Worm (Caenorhabditis elegans) whole organism, L3 larva: ENCODE results near the gene R107.2.
A peak's percentile ranks its signal among the peaks of the same experiment; 100 is the strongest.

Source experiments
- aly-2 ChIP-seq: fragments of 150-350 bp; optimal IDR thresholded peaks from 2 replicates; lab custom pipeline; 2014; ENCODE audit warnings: missing biosample characterization, missing genetic modification characterization
- elt-1 ChIP-seq: fragments of 150-350 bp; optimal IDR thresholded peaks from 2 replicates; lab custom pipeline; 2014; ENCODE audit warnings: missing biosample characterization, missing genetic modification characterization
- fkh-10 ChIP-seq: sonication (generic microtip); optimal IDR thresholded peaks from 2 replicates; lab custom pipeline; 2017; ENCODE audit warnings: missing biosample characterization, missing genetic modification reagents, missing genetic modification characterization
- jun-1 ChIP-seq: fragments of 150-350 bp; optimal IDR thresholded peaks from 2 replicates; lab custom pipeline; 2014; ENCODE audit warnings: missing biosample characterization, missing genetic modification reagents, missing genetic modification characterization
- mdl-1 ChIP-seq: fragments of 150-350 bp; optimal IDR thresholded peaks from 2 replicates; lab custom pipeline; 2014; ENCODE audit warnings: missing biosample characterization, missing genetic modification characterization
- nfya-1 ChIP-seq: sonication (generic microtip); optimal IDR thresholded peaks from 2 replicates; lab custom pipeline; 2017; ENCODE audit warnings: missing genetic modification characterization, mild to moderate bottlenecking, missing compliant biosample characterization, antibody characterized with exemption, moderate library complexity; ENCODE audit not compliant: insufficient read depth
- nhr-11 ChIP-seq: fragments of 150-350 bp; optimal IDR thresholded peaks from 2 replicates; lab custom pipeline; 2014; ENCODE audit warnings: missing biosample characterization, missing genetic modification characterization
- nhr-237 ChIP-seq: fragments of 150-350 bp; optimal IDR thresholded peaks from 2 replicates; lab custom pipeline; 2014; ENCODE audit warnings: missing biosample characterization, missing genetic modification characterization
- nhr-76 ChIP-seq: fragments of 150-350 bp; sonication (generic microtip); optimal IDR thresholded peaks from 5 replicates; lab custom pipeline; 2014; ENCODE audit warnings: missing biosample characterization, missing genetic modification characterization
- unc-39 ChIP-seq: sonication (generic microtip); optimal IDR thresholded peaks from 4 replicates; lab custom pipeline; 2017; ENCODE audit warnings: missing biosample characterization, missing genetic modification characterization
- unc-62 ChIP-seq: fragments of 150-350 bp; sonication (generic microtip); optimal IDR thresholded peaks from 4 replicates; lab custom pipeline; 2014; ENCODE audit warnings: missing biosample characterization, missing genetic modification reagents, missing genetic modification characterization
- zag-1 ChIP-seq: fragments of 150-350 bp; optimal IDR thresholded peaks from 2 replicates; lab custom pipeline; 2014; ENCODE audit warnings: missing biosample characterization, missing genetic modification characterization
- ztf-11 ChIP-seq: fragments of 150-350 bp; optimal IDR thresholded peaks from 2 replicates; lab custom pipeline; 2014; ENCODE audit warnings: missing biosample characterization, missing genetic modification characterization
- ztf-4 ChIP-seq: fragments of 150-350 bp; optimal IDR thresholded peaks from 2 replicates; lab custom pipeline; 2014; ENCODE audit warnings: missing biosample characterization, missing genetic modification characterization

- TF ChIP-seq ztf-11 (tag; lab: Kevin White, UChicago) = no peak
- TF ChIP-seq unc-62 = no peak
- TF ChIP-seq jun-1 (tag; lab: Kevin White, UChicago) = peak; percentile 51
- TF ChIP-seq aly-2 (tag; lab: Kevin White, UChicago) = no peak
- no peak for TF ChIP-seq nhr-76 (tag; lab: Kevin White, UChicago)
- TF ChIP-seq nhr-11 = no peak
- no peak for TF ChIP-seq fkh-10 (GFP tag; lab: Kevin White, UChicago)
- no peak for TF ChIP-seq ztf-4 (tag; lab: Kevin White, UChicago)
- TF ChIP-seq elt-1 = no peak
- TF ChIP-seq nfya-1 (tag; lab: Kevin White, UChicago) = no peak
- no peak for TF ChIP-seq unc-39
- TF ChIP-seq zag-1 = no peak
- TF ChIP-seq mdl-1 (tag; lab: Kevin White, UChicago) = no peak
- TF ChIP-seq nhr-237 (tag; lab: Kevin White, UChicago) = no peak
Observed at ce11 chrIII:9034133-9034532, 11.6 kb downstream of the R107.2 start.
